Fruit fly (Drosophila melanogaster): ENCODE results near the gene CG5282.

- TF ChIP-seq psq (optimal IDR thresholded peaks at IDR 0.05) (no peak), Myc (optimal IDR thresholded peaks at IDR 0.05) (no peak), ttk (optimal IDR thresholded peaks at IDR 0.05) (no peak), insv (optimal IDR thresholded peaks at IDR 0.05) (no peak), Sin3A (optimal IDR thresholded peaks at IDR 0.05) (no peak)
These were observed 22.9 kb upstream of the CG5282 start for dm6 chr3L:20448773-20449172.

Measured in Kc167 (cell line).